Worm (Caenorhabditis elegans): ENCODE measurements around the gene Y39G8B.13.

Y39G8B.13 gene

ce11 chrII:14014637-14015036 is 31.8 kb upstream of the Y39G8B.13 start:
- TF ChIP-seq nhr-6 (tag; optimal IDR thresholded peaks at IDR 0.05) (no peak), snpc-4 (tag; optimal IDR thresholded peaks at IDR 0.05) (no peak), unc-39 (tag; optimal IDR thresholded peaks at IDR 0.05) (no peak), skn-1 (tag; optimal IDR thresholded peaks at IDR 0.05) (no peak), aly-2 (tag; optimal IDR thresholded peaks at IDR 0.05) (no peak), ztf-1 (GFP tag; conservative IDR thresholded peaks at IDR 0.05) (no peak), crh-2 (tag; optimal IDR thresholded peaks at IDR 0.05) (no peak)

- no peak for TF ChIP-seq elt-1 (tag; optimal IDR thresholded peaks at IDR 0.05)
- TF ChIP-seq Y55F3AM.14 (GFP tag; optimal IDR thresholded peaks at IDR 0.05), result no peak
- peak; percentile 75 for TF ChIP-seq fos-1 (tag; optimal IDR thresholded peaks at IDR 0.05)
- TF ChIP-seq snpc-4 (tag; optimal IDR thresholded peaks at IDR 0.05), result peak; percentile 47
Observed at ce11 chrII:14010656-14011376, 28.0 kb upstream of the Y39G8B.13 start, which contains the start of gene F01D5.8. Gene F01D5.8, plus strand, starts transcription at chrII:14010706.

- TF ChIP-seq nhr-10 (tag; optimal IDR thresholded peaks at IDR 0.05) (no peak), nhr-25 (tag; optimal IDR thresholded peaks at IDR 0.05) (no peak), nhr-237 (tag; optimal IDR thresholded peaks at IDR 0.05) (no peak), skn-1 (tag; optimal IDR thresholded peaks at IDR 0.05) (no peak), lin-13 (GFP tag; optimal IDR thresholded peaks at IDR 0.05) (no peak), alr-1 (tag; optimal IDR thresholded peaks at IDR 0.05) (no peak), blmp-1 (tag; optimal IDR thresholded peaks at IDR 0.05; ENCODE audit: insufficient read depth) (no peak), elt-1 (tag; optimal IDR thresholded peaks at IDR 0.05) (no peak), egl-27 (tag; optimal IDR thresholded peaks at IDR 0.05) (no peak), lin-11 (tag; optimal IDR thresholded peaks at IDR 0.05) (no peak), ZK546.5 (tag; optimal IDR thresholded peaks at IDR 0.05) (no peak), mbf-1 (tag; optimal IDR thresholded peaks at IDR 0.05) (no peak), ztf-4 (tag; optimal IDR thresholded peaks at IDR 0.05) (no peak), ztf-1 (GFP tag; conservative IDR thresholded peaks at IDR 0.05) (no peak), mdl-1 (tag; optimal IDR thresholded peaks at IDR 0.05) (no peak), ama-1 (optimal IDR thresholded peaks at IDR 0.05) (no peak), Y55F3AM.14 (GFP tag; optimal IDR thresholded peaks at IDR 0.05) (no peak)
Observed at ce11 chrII:14008359-14008758, 25.5 kb upstream of the Y39G8B.13 start, which contains the start of gene F01D5.7. Gene F01D5.7, plus strand, starts transcription at chrII:14008659.

ce11 chrII:14006210-14006609 is 23.4 kb upstream of the Y39G8B.13 start, which contains the start of gene F01D5.6:
Gene F01D5.6, plus strand, starts transcription at chrII:14006510.
- TF ChIP-seq skn-1 (tag; optimal IDR thresholded peaks at IDR 0.05), result no peak
- no peak for TF ChIP-seq nhr-129 (tag; optimal IDR thresholded peaks at IDR 0.05)
- TF ChIP-seq C34F6.9 (tag; optimal IDR thresholded peaks at IDR 0.05), result no peak
- no peak for TF ChIP-seq R02D3.7 (tag; optimal IDR thresholded peaks at IDR 0.05)
- TF ChIP-seq ZK546.5 (tag; optimal IDR thresholded peaks at IDR 0.05), result no peak
- no peak for TF ChIP-seq blmp-1 (tag; optimal IDR thresholded peaks at IDR 0.05; ENCODE audit: insufficient read depth)
- no peak for TF ChIP-seq sma-3 (GFP tag; optimal IDR thresholded peaks at IDR 0.05)

- TF ChIP-seq nhr-10 (tag; optimal IDR thresholded peaks at IDR 0.05), result no peak
- TF ChIP-seq ama-1 (optimal IDR thresholded peaks at IDR 0.05), result no peak
- TF ChIP-seq skn-1 (tag; optimal IDR thresholded peaks at IDR 0.05), result no peak
- TF ChIP-seq zag-1 (tag; optimal IDR thresholded peaks at IDR 0.05), result no peak
- TF ChIP-seq lin-11 (tag; optimal IDR thresholded peaks at IDR 0.05), result no peak
- no peak for TF ChIP-seq ztf-1 (GFP tag; conservative IDR thresholded peaks at IDR 0.05)
- TF ChIP-seq gmeb-1 (tag; optimal IDR thresholded peaks at IDR 0.05), result no peak
- TF ChIP-seq nhr-129 (tag; optimal IDR thresholded peaks at IDR 0.05), result no peak
- TF ChIP-seq mab-5 (tag; optimal IDR thresholded peaks at IDR 0.05), result no peak
- no peak for TF ChIP-seq sma-9 (GFP tag; optimal IDR thresholded peaks at IDR 0.05)
- no peak for TF ChIP-seq sma-9 (tag; optimal IDR thresholded peaks at IDR 0.05)
- TF ChIP-seq dmd-4 (tag; optimal IDR thresholded peaks at IDR 0.05), result no peak
- no peak for TF ChIP-seq sma-3 (GFP tag; optimal IDR thresholded peaks at IDR 0.05)
- TF ChIP-seq blmp-1 (tag; optimal IDR thresholded peaks at IDR 0.05; ENCODE audit: insufficient read depth), result no peak
- TF ChIP-seq nhr-12 (tag; optimal IDR thresholded peaks at IDR 0.05), result no peak
- TF ChIP-seq mbf-1 (tag; optimal IDR thresholded peaks at IDR 0.05), result no peak
Observed at ce11 chrII:14005183-14005582, 22.3 kb upstream of the Y39G8B.13 start.

Measured in whole organism, L2 larva.